Worm (Caenorhabditis elegans) whole organism, young adult: Measurements from ENCODE around the gene nhr-138.

Source experiments
- C06A6.2 ChIP-seq: fragments of 200-800 bp; sonication (Bioruptor generic); conservative IDR thresholded peaks from 2 replicates; pipeline ENCODE4 v1.3.6; 2022; ENCODE audit warnings: missing genetic modification characterization, missing compliant biosample characterization
- F10E7.11 ChIP-seq: sonication (generic microtip); optimal IDR thresholded peaks from 2 replicates; lab custom pipeline; 2017; ENCODE audit warnings: mild to moderate bottlenecking, missing genetic modification characterization, moderate library complexity, missing compliant biosample characterization
- F22D6.2 ChIP-seq: sonication (generic microtip); optimal IDR thresholded peaks from 2 replicates; lab custom pipeline; 2016; ENCODE audit warnings: mild to moderate bottlenecking, missing genetic modification characterization, missing compliant biosample characterization
- F33H1.4 ChIP-seq: fragments of 200-800 bp; sonication (Bioruptor generic); IDR thresholded peaks from 2 replicates; pipeline ENCODE4 v1.3.6; 2022; ENCODE audit warnings: missing genetic modification reagents, missing genetic modification characterization, missing compliant biosample characterization
- F57C9.4 ChIP-seq: sonication (generic microtip); optimal IDR thresholded peaks from 2 replicates; lab custom pipeline; 2017; ENCODE audit warnings: mild to moderate bottlenecking, missing genetic modification characterization, missing compliant biosample characterization
- T26A5.8 ChIP-seq: sonication (generic microtip); optimal IDR thresholded peaks from 2 replicates; lab custom pipeline; 2016; ENCODE audit warnings: missing genetic modification characterization, missing compliant biosample characterization
- Y53G8AR.9 ChIP-seq: fragments of 200-800 bp; sonication (Bioruptor generic); conservative IDR thresholded peaks from 2 replicates; pipeline ENCODE4 v1.3.6; 2022; ENCODE audit warnings: missing genetic modification reagents, missing genetic modification characterization, missing compliant biosample characterization
- Y79H2A.3 ChIP-seq: fragments of 200-800 bp; sonication (Bioruptor generic); conservative IDR thresholded peaks from 2 replicates; pipeline ENCODE4 v1.3.6; 2022; ENCODE audit warnings: missing genetic modification reagents, missing genetic modification characterization, missing compliant biosample characterization
- ZK185.1 ChIP-seq: sonication (generic microtip); optimal IDR thresholded peaks from 2 replicates; lab custom pipeline; 2016; ENCODE audit warnings: mild to moderate bottlenecking, missing genetic modification characterization, missing compliant biosample characterization; ENCODE audit not compliant: poor library complexity, severe bottlenecking
- akir-1 ChIP-seq: fragments of 200-800 bp; sonication (Bioruptor generic); optimal IDR thresholded peaks from 2 replicates; lab custom pipeline; 2018; ENCODE audit warnings: mild to moderate bottlenecking, missing genetic modification characterization, moderate library complexity, missing compliant biosample characterization
- aptf-2 ChIP-seq: fragments of 200-800 bp; sonication (Bioruptor generic); conservative IDR thresholded peaks from 2 replicates; pipeline ENCODE4 v1.3.6; 2022; ENCODE audit warnings: missing genetic modification reagents, missing genetic modification characterization, missing compliant biosample characterization
- atf-7 ChIP-seq: sonication (generic microtip); optimal IDR thresholded peaks from 2 replicates; lab custom pipeline; 2017; ENCODE audit warnings: mild to moderate bottlenecking, missing genetic modification characterization, missing compliant biosample characterization
- bed-1 ChIP-seq: fragments of 200-800 bp; sonication (Bioruptor generic); IDR thresholded peaks from 2 replicates; pipeline ENCODE4 v1.3.6; 2022; ENCODE audit warnings: missing genetic modification reagents, missing genetic modification characterization, missing compliant biosample characterization
- bed-2 ChIP-seq: fragments of 200-800 bp; sonication (Bioruptor generic); IDR thresholded peaks from 2 replicates; pipeline ENCODE4 v1.3.6; 2022; ENCODE audit warnings: missing genetic modification reagents, missing genetic modification characterization, missing compliant biosample characterization
- ccch-3 ChIP-seq: fragments of 200-800 bp; sonication (Bioruptor generic); optimal IDR thresholded peaks from 2 replicates; lab custom pipeline; 2018; ENCODE audit warnings: mild to moderate bottlenecking, missing genetic modification characterization, missing compliant biosample characterization
- ceh-100 ChIP-seq: fragments of 200-800 bp; sonication (Bioruptor generic); IDR thresholded peaks from 2 replicates; pipeline ENCODE4 v1.3.6; 2022; ENCODE audit warnings: missing genetic modification reagents, missing genetic modification characterization, missing compliant biosample characterization
- ceh-91 ChIP-seq: fragments of 200-800 bp; sonication (Bioruptor generic); IDR thresholded peaks from 2 replicates; pipeline ENCODE4 v1.3.6; 2022; ENCODE audit warnings: missing genetic modification reagents, missing genetic modification characterization, missing compliant biosample characterization
- egl-18 ChIP-seq: fragments of 200-800 bp; sonication (Bioruptor generic); IDR thresholded peaks from 2 replicates; pipeline ENCODE4 v1.3.6; 2022; ENCODE audit warnings: missing genetic modification reagents, missing genetic modification characterization, missing compliant biosample characterization
- egl-44 ChIP-seq: fragments of 200-800 bp; sonication (Bioruptor generic); IDR thresholded peaks from 2 replicates; pipeline ENCODE4 v1.3.6; 2022; ENCODE audit warnings: missing genetic modification reagents, missing genetic modification characterization, missing compliant biosample characterization
- egrh-3 ChIP-seq: fragments of 200-800 bp; sonication (Bioruptor generic); IDR thresholded peaks from 2 replicates; pipeline ENCODE4 v1.3.6; 2022; ENCODE audit warnings: missing genetic modification reagents, missing genetic modification characterization, missing compliant biosample characterization
- fkh-3 ChIP-seq: sonication (generic microtip); optimal IDR thresholded peaks from 2 replicates; lab custom pipeline; 2016; ENCODE audit warnings: mild to moderate bottlenecking, missing genetic modification characterization, missing compliant biosample characterization
- gei-17 ChIP-seq: fragments of 200-800 bp; sonication (Bioruptor generic); optimal IDR thresholded peaks from 2 replicates; lab custom pipeline; 2018; ENCODE audit warnings: mild to moderate bottlenecking, missing genetic modification characterization, missing compliant biosample characterization
- hmg-1.2 ChIP-seq: fragments of 200-800 bp; sonication (Bioruptor generic); IDR thresholded peaks from 2 replicates; pipeline ENCODE4 v1.3.6; 2022; ENCODE audit warnings: missing genetic modification reagents, missing genetic modification characterization, missing compliant biosample characterization
- hmg-20 ChIP-seq: fragments of 200-800 bp; sonication (Bioruptor generic); IDR thresholded peaks from 2 replicates; pipeline ENCODE4 v1.3.6; 2022; ENCODE audit warnings: missing genetic modification reagents, missing genetic modification characterization, missing compliant biosample characterization
- hrde-1 ChIP-seq: sonication (generic microtip); optimal IDR thresholded peaks from 2 replicates; lab custom pipeline; 2016; ENCODE audit warnings: missing genetic modification characterization, mild to moderate bottlenecking, missing compliant biosample characterization, moderate library complexity, missing genotype, missing genetic modification reagents, borderline replicate concordance
- hsf-1 ChIP-seq: fragments of 200-800 bp; sonication (Bioruptor generic); IDR thresholded peaks from 2 replicates; pipeline ENCODE4 v1.3.6; 2022; ENCODE audit warnings: missing genetic modification reagents, missing genetic modification characterization, missing compliant biosample characterization
- let-526 ChIP-seq: fragments of 200-800 bp; sonication (Bioruptor generic); IDR thresholded peaks from 2 replicates; pipeline ENCODE4 v1.3.6; 2022; ENCODE audit warnings: missing genetic modification reagents, missing genetic modification characterization, missing compliant biosample characterization
- lin-26 ChIP-seq: fragments of 200-800 bp; sonication (Bioruptor generic); IDR thresholded peaks from 2 replicates; pipeline ENCODE4 v1.3.6; 2022; ENCODE audit warnings: missing genetic modification reagents, missing genetic modification characterization, missing compliant biosample characterization
- lin-40 ChIP-seq: sonication (generic microtip); optimal IDR thresholded peaks from 2 replicates; lab custom pipeline; 2016; ENCODE audit warnings: missing genetic modification characterization, mild to moderate bottlenecking, missing compliant biosample characterization, missing genotype, missing genetic modification reagents
- lir-1 ChIP-seq: fragments of 200-800 bp; sonication (Bioruptor generic); conservative IDR thresholded peaks from 2 replicates; pipeline ENCODE4 v1.3.6; 2022; ENCODE audit warnings: missing genetic modification reagents, missing genetic modification characterization, missing compliant biosample characterization
- mes-4 ChIP-seq: sonication (generic microtip); optimal IDR thresholded peaks from 2 replicates; lab custom pipeline; 2016; ENCODE audit warnings: missing genotype, missing genetic modification characterization, missing compliant biosample characterization
- nfya-2 ChIP-seq: fragments of 200-800 bp; sonication (Bioruptor generic); IDR thresholded peaks from 2 replicates; pipeline ENCODE4 v1.3.6; 2022; ENCODE audit warnings: missing genetic modification reagents, missing genetic modification characterization, missing compliant biosample characterization
- nhr-80 ChIP-seq: sonication (generic microtip); optimal IDR thresholded peaks from 2 replicates; lab custom pipeline; 2016; ENCODE audit warnings: missing genetic modification characterization, missing compliant biosample characterization
- pha-4 ChIP-seq: fragments of 150-350 bp; sonication (generic microtip); optimal IDR thresholded peaks from 2 replicates; lab custom pipeline; 2014; ENCODE audit warnings: missing biosample characterization, missing genetic modification reagents, missing genetic modification characterization
- rcor-1 ChIP-seq: fragments of 200-800 bp; sonication (Bioruptor generic); IDR thresholded peaks from 2 replicates; pipeline ENCODE4 v1.3.6; 2022; ENCODE audit warnings: missing genetic modification reagents, missing genetic modification characterization, missing compliant biosample characterization
- rec-8 ChIP-seq, 2 experiments: sonication (generic microtip); optimal IDR thresholded peaks; 2 replicates each; lab custom pipeline; 2016; ENCODE audit warnings: mild to moderate bottlenecking in 2 of 2, missing genetic modification characterization in 2 of 2, missing genetic modification reagents in 2 of 2, missing genotype in 2 of 2, missing biosample characterization in 1 of 2, missing compliant biosample characterization in 1 of 2, moderate library complexity in 1 of 2
- rpc-1 ChIP-seq, 2 experiments: fragments of 150-350 bp in 1 of 2; sonication (generic microtip) in 1 of 2; optimal IDR thresholded peaks; 2 replicates each; lab custom pipeline; 2014 to 2018; ENCODE audit warnings: missing biosample characterization in 1 of 2, missing genetic modification characterization in 1 of 2, missing genetic modification reagents in 1 of 2, missing genotype in 1 of 2
- sdz-38 ChIP-seq: sonication (generic microtip); optimal IDR thresholded peaks from 2 replicates; lab custom pipeline; 2016; ENCODE audit warnings: missing genotype, missing genetic modification characterization, missing compliant biosample characterization
- sea-2 ChIP-seq: fragments of 200-800 bp; sonication (Bioruptor generic); IDR thresholded peaks from 2 replicates; pipeline ENCODE4 v1.3.6; 2022; ENCODE audit warnings: missing genetic modification characterization, missing compliant biosample characterization
- snpc-1.1 ChIP-seq: sonication (generic microtip); optimal IDR thresholded peaks from 2 replicates; lab custom pipeline; 2017; ENCODE audit warnings: missing genetic modification characterization, mild to moderate bottlenecking, missing compliant biosample characterization, antibody characterized with exemption, moderate library complexity, missing genotype, missing genetic modification reagents; ENCODE audit not compliant: insufficient read depth
- snpc-3.4 ChIP-seq: sonication (generic microtip); optimal IDR thresholded peaks from 2 replicates; lab custom pipeline; 2017; ENCODE audit warnings: missing genetic modification characterization, mild to moderate bottlenecking, missing compliant biosample characterization, antibody characterized with exemption, moderate library complexity, missing genotype, missing genetic modification reagents
- snpc-4 ChIP-seq, 5 experiments: fragments of 150-350 bp in 1 of 5; sonication (generic microtip) in 4 of 5; optimal IDR thresholded peaks; 2 replicates each; lab custom pipeline; 2014 to 2018; ENCODE audit warnings: missing genetic modification characterization in 5 of 5, missing biosample characterization in 3 of 5, antibody characterized with exemption in 2 of 5, mild to moderate bottlenecking in 2 of 5, missing compliant biosample characterization in 2 of 5, missing genotype in 2 of 5, moderate library complexity in 2 of 5, missing genetic modification reagents in 1 of 5
- somi-1 ChIP-seq: fragments of 200-800 bp; sonication (Bioruptor generic); optimal IDR thresholded peaks from 2 replicates; lab custom pipeline; 2018; ENCODE audit warnings: mild to moderate bottlenecking, missing genetic modification characterization, missing compliant biosample characterization
- sptf-2 ChIP-seq: fragments of 200-800 bp; sonication (Bioruptor generic); optimal IDR thresholded peaks from 2 replicates; lab custom pipeline; 2018; ENCODE audit warnings: mild to moderate bottlenecking, missing genetic modification characterization, missing compliant biosample characterization
- zim-3 ChIP-seq: sonication (generic microtip); optimal IDR thresholded peaks from 2 replicates; lab custom pipeline; 2017; ENCODE audit warnings: mild to moderate bottlenecking, missing genetic modification characterization, moderate library complexity, missing compliant biosample characterization
- ztf-25 ChIP-seq: fragments of 200-800 bp; sonication (Bioruptor generic); IDR thresholded peaks from 2 replicates; pipeline ENCODE4 v1.3.6; 2022; ENCODE audit warnings: missing genetic modification reagents, missing genetic modification characterization, missing compliant biosample characterization
- ztf-28 ChIP-seq: fragments of 200-800 bp; sonication (Bioruptor generic); IDR thresholded peaks from 2 replicates; pipeline ENCODE4 v1.3.6; 2022; ENCODE audit warnings: missing genetic modification reagents, missing genetic modification characterization, missing compliant biosample characterization
- ztf-6 ChIP-seq: fragments of 200-800 bp; sonication (Bioruptor generic); IDR thresholded peaks from 2 replicates; pipeline ENCODE4 v1.3.6; 2022; ENCODE audit warnings: missing genetic modification reagents, missing genetic modification characterization, missing compliant biosample characterization

Gene nhr-138

DNA sequence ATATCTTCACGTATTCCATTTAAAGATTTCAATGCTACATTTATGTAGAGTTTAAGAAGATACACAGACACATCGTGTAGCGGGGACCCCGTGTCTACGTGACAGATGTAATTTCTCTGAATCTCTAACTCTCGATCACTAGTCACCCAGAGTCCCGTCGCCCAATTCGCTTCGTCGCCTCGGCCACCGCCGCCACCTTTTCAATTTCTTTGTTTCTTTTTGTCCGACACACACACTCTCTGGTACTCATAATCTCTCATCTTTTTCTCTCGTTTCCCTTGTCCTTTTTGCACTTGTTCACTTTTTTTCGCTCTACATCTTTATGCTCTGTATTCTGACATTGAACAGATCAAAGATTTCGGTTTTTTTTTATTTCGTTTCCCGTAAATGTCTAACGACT lies 6.7 kb upstream of the nhr-138 start (continued):
- no peak for TF ChIP-seq hmg-20
- TF ChIP-seq sea-2 (GFP tag; lab: Robert Waterston, UW), result no peak
- TF ChIP-seq snpc-1.1 (tag; lab: Kevin White, UChicago), result no peak
- no peak for TF ChIP-seq ccch-3 (GFP tag; lab: Kevin White, UChicago)
- no peak for TF ChIP-seq lin-26 (GFP tag; lab: Robert Waterston, UW)
- TF ChIP-seq rcor-1 (GFP tag; lab: Robert Waterston, UW), result no peak; the same call in 1 of the 2 replicates
- TF ChIP-seq egl-44 (GFP tag; lab: Robert Waterston, UW), result no peak
- no peak for TF ChIP-seq F10E7.11
- peak; percentile 76 for TF ChIP-seq lin-40 (tag; lab: Kevin White, UChicago)
- TF ChIP-seq atf-7 (tag; lab: Kevin White, UChicago), result peak; percentile 18
- TF ChIP-seq ztf-28, result no peak
- TF ChIP-seq ztf-6 (GFP tag; lab: Robert Waterston, UW), result no peak
- peak; percentile 94 for TF ChIP-seq nhr-80
- no peak for TF ChIP-seq ceh-100 (GFP tag; lab: Robert Waterston, UW)
- TF ChIP-seq akir-1 (GFP tag; lab: Kevin White, UChicago), result no peak
- no peak for TF ChIP-seq egrh-3 (GFP tag; lab: Robert Waterston, UW)
- no peak for TF ChIP-seq snpc-4 (GFP tag; optimal IDR thresholded peaks at IDR 0.05; lab: Kevin White, UChicago)
- peak in 3 of 4 experiments; percentile 19 to 23 (median 21) for TF ChIP-seq snpc-4 (tag; optimal IDR thresholded peaks at IDR 0.05; lab: Kevin White, UChicago)
- no peak for TF ChIP-seq C06A6.2 (GFP tag; lab: Robert Waterston, UW)
- no peak for TF ChIP-seq T26A5.8
- TF ChIP-seq ZK185.1, result no peak
- TF ChIP-seq F33H1.4 (GFP tag; lab: Robert Waterston, UW), result no peak
- no peak for TF ChIP-seq let-526
- no peak for TF ChIP-seq F57C9.4
- peak; percentile 17 for TF ChIP-seq somi-1
- TF ChIP-seq Y79H2A.3 (GFP tag; lab: Robert Waterston, UW), result no peak
- TF ChIP-seq sptf-2 (GFP tag; lab: Kevin White, UChicago), result no peak
- TF ChIP-seq zim-3 (tag; lab: Kevin White, UChicago), result no peak
- no peak for TF ChIP-seq pha-4
- no peak for TF ChIP-seq mes-4 (tag; lab: Kevin White, UChicago)
- no peak for TF ChIP-seq sdz-38 (tag; lab: Kevin White, UChicago)
- TF ChIP-seq ceh-91 (GFP tag; lab: Robert Waterston, UW), result no peak
- no peak for TF ChIP-seq nfya-2 (GFP tag; lab: Robert Waterston, UW)
- TF ChIP-seq egl-18, result no peak
- no peak for TF ChIP-seq bed-2
- no peak for TF ChIP-seq aptf-2
- no peak for TF ChIP-seq F22D6.2 (tag; lab: Kevin White, UChicago)
- TF ChIP-seq rec-8 (tag; optimal IDR thresholded peaks at IDR 0.05; lab: Kevin White, UChicago), result no peak
- no peak for TF ChIP-seq fkh-3
- peak; percentile 70; the same call in 1 of the 2 replicates for TF ChIP-seq hmg-1.2 (GFP tag; lab: Robert Waterston, UW)
- TF ChIP-seq snpc-3.4 (tag; lab: Kevin White, UChicago), result no peak
- no peak for TF ChIP-seq bed-1 (GFP tag; lab: Robert Waterston, UW)
- TF ChIP-seq Y53G8AR.9 (GFP tag; lab: Robert Waterston, UW), result 0 out of 2 replicates have a peak, but pooled peaks have one; percentile 22
- TF ChIP-seq gei-17 (GFP tag; lab: Kevin White, UChicago), result no peak
- TF ChIP-seq ztf-25 (GFP tag; lab: Robert Waterston, UW), result no peak
- TF ChIP-seq hsf-1 (GFP tag; lab: Robert Waterston, UW), result no peak
- no peak for TF ChIP-seq hrde-1
- TF ChIP-seq rpc-1 (optimal IDR thresholded peaks at IDR 0.05; lab: Kevin White, UChicago), result no peak
- TF ChIP-seq rpc-1 (tag; optimal IDR thresholded peaks at IDR 0.05; lab: Kevin White, UChicago), result no peak
- no peak for TF ChIP-seq lir-1 (GFP tag; lab: Robert Waterston, UW)
